Fruit fly (Drosophila melanogaster) whole organism, embryonic: ENCODE data around the gene CG32202.

ENCODE experiments used
- BtbVII ChIP-seq: fragments of 200-800 bp; sonication (Bioruptor generic); optimal IDR thresholded peaks from 3 replicates; lab custom pipeline; 2017; ENCODE audit warnings: missing biosample characterization, mild to moderate bottlenecking, missing genetic modification characterization
- C15 ChIP-seq: fragments of 200-800 bp; sonication (Bioruptor generic); IDR thresholded peaks from 3 replicates; pipeline ENCODE4 v1.3.6; 2022; ENCODE audit warnings: missing biosample characterization, missing genetic modification characterization
- CG11696 ChIP-seq: fragments of 200-800 bp; sonication (Bioruptor generic); IDR thresholded peaks from 2 replicates; pipeline ENCODE4 v1.3.6; 2022; ENCODE audit warnings: missing biosample characterization, missing genetic modification characterization
- CG12155 ChIP-seq: fragments of 200-800 bp; sonication (Bioruptor generic); optimal IDR thresholded peaks from 3 replicates; lab custom pipeline; 2016; ENCODE audit warnings: missing biosample characterization, missing genetic modification characterization
- CG12391 ChIP-seq: fragments of 200-800 bp; sonication (Bioruptor generic); optimal IDR thresholded peaks from 3 replicates; lab custom pipeline; 2018; ENCODE audit warnings: missing biosample characterization, mild to moderate bottlenecking, missing genetic modification characterization, moderate library complexity
- CG14710 ChIP-seq: fragments of 200-800 bp; sonication (Bioruptor generic); optimal IDR thresholded peaks from 3 replicates; lab custom pipeline; 2019; ENCODE audit warnings: missing biosample characterization, mild to moderate bottlenecking, missing genetic modification characterization, moderate library complexity
- CG17829 ChIP-seq: fragments of 200-800 bp; optimal IDR thresholded peaks from 2 replicates; lab custom pipeline; 2019; ENCODE audit warnings: missing biosample characterization, mild to moderate bottlenecking, missing genetic modification characterization, moderate library complexity
- CG18011 ChIP-seq: fragments of 200-800 bp; sonication (Bioruptor generic); optimal IDR thresholded peaks from 2 replicates; lab custom pipeline; 2017; ENCODE audit warnings: missing biosample characterization, missing genetic modification characterization, mild to moderate bottlenecking, moderate library complexity, missing genotype
- CG2199 ChIP-seq: fragments of 200-800 bp; sonication (Bioruptor generic); IDR thresholded peaks from 3 replicates; pipeline ENCODE4 v1.3.6; 2022; ENCODE audit warnings: missing biosample characterization, missing genetic modification characterization
- CG3065 ChIP-seq: fragments of 200-800 bp; sonication (Bioruptor generic); optimal IDR thresholded peaks from 2 replicates; lab custom pipeline; 2016; ENCODE audit warnings: missing biosample characterization, missing genetic modification characterization
- CG3281 ChIP-seq: fragments of 200-800 bp; sonication (Bioruptor generic); optimal IDR thresholded peaks from 3 replicates; lab custom pipeline; 2017; ENCODE audit warnings: missing biosample characterization, mild to moderate bottlenecking, missing genetic modification characterization
- CG3726 ChIP-seq: fragments of 200-800 bp; sonication (Bioruptor generic); IDR thresholded peaks from 3 replicates; pipeline ENCODE4, ENCODE4 v1.3.6; 2022; ENCODE audit warnings: missing biosample characterization, missing genetic modification characterization
- CG6254 ChIP-seq: fragments of 200-800 bp; sonication (Bioruptor generic); optimal IDR thresholded peaks from 3 replicates; lab custom pipeline; 2017; ENCODE audit warnings: mild to moderate bottlenecking, missing biosample characterization, missing genetic modification reagents, missing genetic modification characterization
- CG6654 ChIP-seq: fragments of 200-800 bp; sonication (Bioruptor generic); optimal IDR thresholded peaks from 2 replicates; lab custom pipeline; 2017; ENCODE audit warnings: missing biosample characterization, mild to moderate bottlenecking, missing genetic modification characterization
- CG6683 ChIP-seq: fragments of 200-800 bp; sonication (Bioruptor generic); optimal IDR thresholded peaks from 2 replicates; lab custom pipeline; 2017; ENCODE audit warnings: missing biosample characterization, mild to moderate bottlenecking, missing genetic modification characterization, missing genetic modification reagents
- CG8290 ChIP-seq, 3 experiments: fragments of 200-800 bp; sonication (Bioruptor generic); optimal IDR thresholded peaks; 2 replicates each; lab custom pipeline; 2016 to 2019; ENCODE audit warnings: missing biosample characterization in 3 of 3, missing genetic modification characterization in 3 of 3, mild to moderate bottlenecking in 2 of 3, moderate library complexity in 1 of 3
- CG8944 ChIP-seq: fragments of 200-800 bp; sonication (Bioruptor generic); optimal IDR thresholded peaks from 3 replicates; lab custom pipeline; 2016; ENCODE audit warnings: missing biosample characterization, missing genetic modification characterization
- Dbx ChIP-seq: fragments of 200-800 bp; sonication (Bioruptor generic); IDR thresholded peaks from 3 replicates; pipeline ENCODE4 v1.3.6; 2022; ENCODE audit warnings: missing biosample characterization, missing genetic modification characterization
- Deaf1 ChIP-seq: fragments of 200-800 bp; optimal IDR thresholded peaks from 3 replicates; lab custom pipeline; 2019; ENCODE audit warnings: missing biosample characterization, mild to moderate bottlenecking, missing genetic modification characterization, moderate library complexity
- Dfd ChIP-seq, 2 experiments: fragments of >200 bp; optimal IDR thresholded peaks; 2 replicates each; lab custom pipeline; 2017; ENCODE audit warnings: missing biosample characterization in 2 of 2, missing genetic modification characterization in 2 of 2
- Dip3 ChIP-seq: fragments of 200-800 bp; sonication (Bioruptor generic); optimal IDR thresholded peaks from 3 replicates; lab custom pipeline; 2016; ENCODE audit warnings: missing biosample characterization, missing genetic modification characterization
- Ets65A ChIP-seq: fragments of 200-800 bp; sonication (Bioruptor generic); peaks from one replicate; lab custom pipeline; 2016; ENCODE audit warnings: missing biosample characterization, missing genetic modification characterization
- Hr39 ChIP-seq: fragments of >200 bp; optimal IDR thresholded peaks from 2 replicates; lab custom pipeline; 2017
- Kr ChIP-seq: fragments of 200-800 bp; sonication (Bioruptor generic); optimal IDR thresholded peaks from 2 replicates; lab custom pipeline; 2017; ENCODE audit warnings: missing biosample characterization, mild to moderate bottlenecking, missing genetic modification characterization
- Lpt ChIP-seq: fragments of >200 bp; optimal IDR thresholded peaks from 2 replicates; lab custom pipeline; 2018; ENCODE audit warnings: missing biosample characterization, missing genetic modification characterization
- NFAT ChIP-seq: fragments of 200-800 bp; sonication (Bioruptor generic); IDR thresholded peaks from 2 replicates; pipeline ENCODE4 v1.3.6; 2022; ENCODE audit warnings: missing biosample characterization, missing genetic modification characterization
- PHDP ChIP-seq: fragments of 200-800 bp; sonication (Bioruptor generic); optimal IDR thresholded peaks from 3 replicates; lab custom pipeline; 2018; ENCODE audit warnings: missing biosample characterization, mild to moderate bottlenecking, missing genetic modification characterization, moderate library complexity
- Pdp1 ChIP-seq, 2 experiments: fragments of 200-800 bp; sonication (Bioruptor generic); optimal IDR thresholded peaks; 3 replicates each; lab custom pipeline; 2016; ENCODE audit warnings: missing biosample characterization in 2 of 2, missing genetic modification characterization in 2 of 2, mild to moderate bottlenecking in 1 of 2, moderate library complexity in 1 of 2
- Ravus ChIP-seq: fragments of 200-800 bp; sonication (Bioruptor generic); IDR thresholded peaks from 2 replicates; pipeline ENCODE4 v1.3.6; 2022; ENCODE audit warnings: missing biosample characterization, missing genetic modification characterization
- Scr ChIP-seq: fragments of 200-800 bp; sonication (Bioruptor generic); IDR thresholded peaks from 2 replicates; pipeline ENCODE4 v1.3.6; 2022; ENCODE audit warnings: missing biosample characterization, missing genetic modification characterization; ENCODE audit not compliant: partially characterized antibody
- Vsx1 ChIP-seq: fragments of 200-800 bp; sonication (Bioruptor generic); optimal IDR thresholded peaks from 2 replicates; lab custom pipeline; 2017; ENCODE audit warnings: missing biosample characterization, mild to moderate bottlenecking, missing genetic modification characterization, missing genetic modification reagents
- ase ChIP-seq: fragments of 200-800 bp; sonication (Bioruptor generic); IDR thresholded peaks from 3 replicates; pipeline ENCODE4 v1.3.6; 2022; ENCODE audit warnings: missing biosample characterization, missing genetic modification characterization
- cwo ChIP-seq: fragments of 200-800 bp; sonication (Bioruptor generic); optimal IDR thresholded peaks from 3 replicates; lab custom pipeline; 2017; ENCODE audit warnings: missing biosample characterization, missing genetic modification characterization, mild to moderate bottlenecking, moderate library complexity, missing genetic modification reagents
- esg ChIP-seq: fragments of 200-800 bp; sonication (Bioruptor generic); conservative IDR thresholded peaks from 2 replicates; pipeline ENCODE4 v1.3.6; 2022; ENCODE audit warnings: missing biosample characterization, missing genetic modification characterization
- eyg ChIP-seq: fragments of 200-800 bp; sonication (Bioruptor generic); optimal IDR thresholded peaks from 3 replicates; lab custom pipeline; 2016; ENCODE audit warnings: missing biosample characterization, missing genetic modification characterization
- gcm2 ChIP-seq: fragments of 200-800 bp; sonication (Bioruptor generic); optimal IDR thresholded peaks from 2 replicates; lab custom pipeline; 2016; ENCODE audit warnings: missing biosample characterization, missing genetic modification characterization
- gro ChIP-seq: fragments of 200-800 bp; sonication (Bioruptor generic); optimal IDR thresholded peaks from 2 replicates; lab custom pipeline; 2016; ENCODE audit warnings: missing biosample characterization, missing genetic modification characterization
- h ChIP-seq: fragments of >200 bp; optimal IDR thresholded peaks from 2 replicates; lab custom pipeline; 2017
- hbn ChIP-seq: fragments of 200-800 bp; sonication (Bioruptor generic); IDR thresholded peaks from 2 replicates; pipeline ENCODE4 v1.3.6; 2022; ENCODE audit warnings: missing biosample characterization, missing genetic modification characterization; ENCODE audit not compliant: partially characterized antibody
- jumu ChIP-seq: fragments of 200-800 bp; sonication (Bioruptor generic); optimal IDR thresholded peaks from 3 replicates; lab custom pipeline; 2016; ENCODE audit warnings: missing biosample characterization, missing genetic modification characterization
- ken ChIP-seq: fragments of 200-800 bp; sonication (Bioruptor generic); IDR thresholded peaks from 3 replicates; pipeline ENCODE4 v1.3.6; 2022; ENCODE audit warnings: missing biosample characterization, missing genetic modification characterization
- lbe ChIP-seq: fragments of 200-800 bp; sonication (Bioruptor generic); optimal IDR thresholded peaks from 2 replicates; lab custom pipeline; 2016; ENCODE audit warnings: missing biosample characterization, mild to moderate bottlenecking, missing genetic modification characterization
- luna ChIP-seq: fragments of 200-800 bp; sonication (Bioruptor generic); optimal IDR thresholded peaks from 2 replicates; lab custom pipeline; 2016; ENCODE audit warnings: missing biosample characterization, missing genetic modification characterization
- psq ChIP-seq: fragments of 200-800 bp; sonication (Bioruptor generic); optimal IDR thresholded peaks from 2 replicates; lab custom pipeline; 2017; ENCODE audit warnings: missing biosample characterization, missing genetic modification characterization
- sim ChIP-seq: fragments of 200-800 bp; sonication (Bioruptor generic); IDR thresholded peaks from 2 replicates; pipeline ENCODE4 v1.3.6; 2022; ENCODE audit warnings: missing biosample characterization, missing genetic modification characterization
- tgo ChIP-seq: fragments of 200-800 bp; sonication (Bioruptor generic); IDR thresholded peaks from 3 replicates; pipeline ENCODE4 v1.3.6; 2022; ENCODE audit warnings: missing biosample characterization, missing genetic modification characterization
- vnd ChIP-seq: fragments of 200-800 bp; sonication (Bioruptor generic); IDR thresholded peaks from 3 replicates; pipeline ENCODE4 v1.3.6; 2022; ENCODE audit warnings: missing biosample characterization, missing genetic modification characterization; ENCODE audit not compliant: partially characterized antibody
- wek ChIP-seq: fragments of 200-800 bp; sonication (Bioruptor generic); optimal IDR thresholded peaks from 3 replicates; lab custom pipeline; 2018; ENCODE audit warnings: missing biosample characterization, mild to moderate bottlenecking, missing genetic modification characterization, moderate library complexity
- wor ChIP-seq: fragments of 200-800 bp; sonication (Bioruptor generic); IDR thresholded peaks from 2 replicates; pipeline ENCODE4 v1.3.6; 2022; ENCODE audit warnings: missing biosample characterization, missing genetic modification characterization

CG32202 gene

dm6 chr3L:18640584-18641527, 41.1 kb upstream of the CG32202 start (continued):
- TF ChIP-seq CG14710 (tag; lab: Kevin White, UChicago) (peak; percentile 78), CG12155 (GFP tag; lab: Kevin White, UChicago) (peak; percentile 93), Vsx1 (GFP tag; lab: Kevin White, UChicago) (peak; percentile 42), ase (peak; percentile 98), esg (GFP tag; lab: Robert Waterston, UW) (peak; percentile 95), eyg (GFP tag; lab: Kevin White, UChicago) (peak; percentile 89), sim (GFP tag; lab: Robert Waterston, UW) (peak; percentile 92), CG12391 (tag; lab: Kevin White, UChicago) (peak; percentile 89), Ets65A (GFP tag; lab: Kevin White, UChicago) (peak; percentile 98), wek (no peak), CG2199 (peak; percentile 95), Dip3 (peak; percentile 92), CG17829 (tag; lab: Kevin White, UChicago) (peak; percentile 82), tgo (GFP tag; lab: Robert Waterston, UW) (peak; percentile 98), Pdp1 (GFP tag; optimal IDR thresholded peaks at IDR 0.05; lab: Kevin White, UChicago) (peak; percentile 78 to 96), psq (peak; percentile 73), CG6654 (GFP tag; lab: Kevin White, UChicago) (peak; percentile 75), cwo (peak; percentile 90), CG6683 (peak; percentile 88), Hr39 (lab: Kevin White, UChicago) (no peak), Lpt (GFP tag; lab: Kevin White, UChicago) (no peak), PHDP (tag; lab: Kevin White, UChicago) (peak; percentile 94), gcm2 (GFP tag; lab: Kevin White, UChicago) (peak; percentile 92), CG8290 (GFP tag; optimal IDR thresholded peaks at IDR 0.05; lab: Kevin White, UChicago) (peak; percentile 4), CG8290 (tag; optimal IDR thresholded peaks at IDR 0.05; lab: Kevin White, UChicago) (peak; percentile 59 to 99), jumu (GFP tag; lab: Kevin White, UChicago) (peak; percentile 72), CG3281 (GFP tag; lab: Kevin White, UChicago) (peak; percentile 91), Scr (GFP tag; lab: Robert Waterston, UW) (no peak), NFAT (GFP tag; lab: Robert Waterston, UW) (peak; percentile 99), Dfd (GFP tag; optimal IDR thresholded peaks at IDR 0.05; lab: Kevin White, UChicago) (peak in 1 of 2 experiments; percentile 92), ken (GFP tag; lab: Robert Waterston, UW) (peak; percentile 92), CG8944 (GFP tag; lab: Kevin White, UChicago) (peak; percentile 91), wor (GFP tag; lab: Robert Waterston, UW) (peak; percentile 91), CG18011 (GFP tag; lab: Kevin White, UChicago) (peak; percentile 84), h (lab: Kevin White, UChicago) (no peak), Ravus (peak; percentile 94), BtbVII (GFP tag; lab: Kevin White, UChicago) (peak; percentile 88), hbn (GFP tag; lab: Robert Waterston, UW) (no peak), CG3726 (GFP tag; lab: Robert Waterston, UW) (peak; percentile 96), gro (peak; percentile 95), vnd (GFP tag; lab: Robert Waterston, UW) (no peak), CG3065 (GFP tag; lab: Kevin White, UChicago) (peak; percentile 47), lbe (GFP tag; lab: Kevin White, UChicago) (peak; percentile 72), C15 (GFP tag; lab: Robert Waterston, UW) (peak; percentile 96), Deaf1 (peak; percentile 85), CG11696 (peak; percentile 91), Kr (no peak), CG6254 (GFP tag; lab: Kevin White, UChicago) (peak; percentile 63), luna (GFP tag; lab: Kevin White, UChicago) (peak; percentile 95), Dbx (GFP tag; lab: Robert Waterston, UW) (peak; percentile 99)
